Fruit fly (Drosophila melanogaster) whole organism, prepupa: ENCODE measurements around the gene cue.

Experiments used
- Blimp-1 ChIP-seq: fragments of 200-800 bp; sonication (Bioruptor generic); optimal IDR thresholded peaks from 3 replicates; lab custom pipeline; 2017; ENCODE audit warnings: missing biosample characterization, missing genetic modification characterization, mild to moderate bottlenecking, moderate library complexity, missing genetic modification reagents
- CG10631 ChIP-seq: fragments of 200-800 bp; sonication (Bioruptor generic); optimal IDR thresholded peaks from 2 replicates; lab custom pipeline; 2016; ENCODE audit warnings: missing biosample characterization, missing genetic modification characterization
- CG10669 ChIP-seq: fragments of 200-800 bp; sonication (Bioruptor generic); optimal IDR thresholded peaks from 3 replicates; lab custom pipeline; 2018; ENCODE audit warnings: missing biosample characterization, mild to moderate bottlenecking, missing genetic modification characterization, moderate library complexity
- CG11294 ChIP-seq: fragments of 200-800 bp; sonication (Bioruptor generic); IDR thresholded peaks from 2 replicates; pipeline ENCODE4 v1.3.6; 2022; ENCODE audit warnings: missing biosample characterization, missing genetic modification characterization
- CG11902 ChIP-seq: fragments of 200-800 bp; sonication (Bioruptor generic); optimal IDR thresholded peaks from 3 replicates; lab custom pipeline; 2016; ENCODE audit warnings: missing biosample characterization, missing genetic modification characterization
- CG1621 ChIP-seq: fragments of 200-800 bp; sonication (Bioruptor generic); optimal IDR thresholded peaks from 3 replicates; lab custom pipeline; 2018; ENCODE audit warnings: missing biosample characterization, mild to moderate bottlenecking, missing genetic modification characterization
- CG3032 ChIP-seq: fragments of 200-800 bp; optimal IDR thresholded peaks from 2 replicates; lab custom pipeline; 2019; ENCODE audit warnings: missing biosample characterization, mild to moderate bottlenecking, missing genetic modification characterization, moderate library complexity
- CG32006 ChIP-seq: fragments of 200-800 bp; sonication (Bioruptor generic); optimal IDR thresholded peaks from 3 replicates; lab custom pipeline; 2017; ENCODE audit warnings: missing biosample characterization, mild to moderate bottlenecking, missing genetic modification characterization
- CG3919 ChIP-seq: fragments of 200-800 bp; sonication (Bioruptor generic); optimal IDR thresholded peaks from 3 replicates; lab custom pipeline; 2016; ENCODE audit warnings: missing biosample characterization, missing genetic modification characterization
- CG4318 ChIP-seq: fragments of 200-800 bp; sonication (Bioruptor generic); optimal IDR thresholded peaks from 3 replicates; lab custom pipeline; 2017; ENCODE audit warnings: missing biosample characterization, mild to moderate bottlenecking, missing genetic modification characterization
- CG6276 ChIP-seq: fragments of 200-800 bp; sonication (Bioruptor generic); optimal IDR thresholded peaks from 2 replicates; lab custom pipeline; 2017; ENCODE audit warnings: missing biosample characterization, mild to moderate bottlenecking, missing genetic modification characterization
- CG6792 ChIP-seq: fragments of 200-800 bp; sonication (Bioruptor generic); optimal IDR thresholded peaks from 3 replicates; lab custom pipeline; 2016; ENCODE audit warnings: missing biosample characterization, missing genetic modification characterization
- CG6808 ChIP-seq: fragments of 200-800 bp; sonication (Bioruptor generic); optimal IDR thresholded peaks from 3 replicates; lab custom pipeline; 2017; ENCODE audit warnings: missing biosample characterization, missing genetic modification characterization, mild to moderate bottlenecking, moderate library complexity, missing genetic modification reagents
- CG6854 ChIP-seq: fragments of 200-800 bp; sonication (Bioruptor generic); optimal IDR thresholded peaks from 2 replicates; lab custom pipeline; 2017; ENCODE audit warnings: missing biosample characterization, mild to moderate bottlenecking, missing genetic modification characterization
- CG8119 ChIP-seq: fragments of 200-800 bp; sonication (Bioruptor generic); IDR thresholded peaks from 3 replicates; pipeline ENCODE4 v1.3.6; 2022; ENCODE audit warnings: missing biosample characterization, missing genetic modification characterization
- CG8632 ChIP-seq: fragments of 200-800 bp; sonication (Bioruptor generic); optimal IDR thresholded peaks from 3 replicates; lab custom pipeline; 2016; ENCODE audit warnings: missing biosample characterization, missing genetic modification characterization
- CG9139 ChIP-seq: fragments of 200-800 bp; sonication (Bioruptor generic); optimal IDR thresholded peaks from 3 replicates; lab custom pipeline; 2017; ENCODE audit warnings: missing biosample characterization, mild to moderate bottlenecking, missing genetic modification characterization
- Eip75B ChIP-seq: fragments of 200-800 bp; sonication (Bioruptor generic); optimal IDR thresholded peaks from 3 replicates; lab custom pipeline; 2016; ENCODE audit warnings: missing biosample characterization, missing genetic modification characterization
- Eip93F ChIP-seq: fragments of 200-800 bp; sonication (Bioruptor generic); optimal IDR thresholded peaks from 2 replicates; lab custom pipeline; 2016; ENCODE audit warnings: missing biosample characterization, mild to moderate bottlenecking, missing genetic modification characterization
- Gug ChIP-seq: fragments of 200-800 bp; sonication (Bioruptor generic); IDR thresholded peaks from 2 replicates; pipeline ENCODE4 v1.3.6; 2022; ENCODE audit warnings: missing biosample characterization, missing genetic modification characterization
- Hr4 ChIP-seq: fragments of 200-800 bp; sonication (Bioruptor generic); optimal IDR thresholded peaks from 3 replicates; lab custom pipeline; 2016; ENCODE audit warnings: missing biosample characterization, missing genetic modification characterization
- Met ChIP-seq: fragments of 200-800 bp; sonication (Bioruptor generic); optimal IDR thresholded peaks from 3 replicates; lab custom pipeline; 2016; ENCODE audit warnings: missing biosample characterization, missing genetic modification characterization
- OdsH ChIP-seq: fragments of 200-800 bp; sonication (Bioruptor generic); optimal IDR thresholded peaks from 3 replicates; lab custom pipeline; 2016; ENCODE audit warnings: missing biosample characterization, missing genetic modification characterization
- Smox ChIP-seq: fragments of 200-800 bp; sonication (Bioruptor generic); optimal IDR thresholded peaks from 3 replicates; lab custom pipeline; 2016; ENCODE audit warnings: missing biosample characterization, missing genetic modification characterization
- Sox14 ChIP-seq: fragments of 200-800 bp; sonication (Bioruptor generic); optimal IDR thresholded peaks from 3 replicates; lab custom pipeline; 2016; ENCODE audit warnings: missing biosample characterization, missing genetic modification characterization
- Sox15 ChIP-seq: fragments of 200-800 bp; sonication (Bioruptor generic); optimal IDR thresholded peaks from 3 replicates; lab custom pipeline; 2016; ENCODE audit warnings: missing biosample characterization, missing genetic modification characterization
- achi ChIP-seq: fragments of 200-800 bp; sonication (Bioruptor generic); optimal IDR thresholded peaks from 3 replicates; lab custom pipeline; 2016; ENCODE audit warnings: missing biosample characterization, missing genetic modification characterization
- dsx ChIP-seq: fragments of 200-800 bp; optimal IDR thresholded peaks from 3 replicates; lab custom pipeline; 2019; ENCODE audit warnings: missing biosample characterization, mild to moderate bottlenecking, missing genetic modification characterization, moderate library complexity; ENCODE audit not compliant: poor library complexity, severe bottlenecking
- eg ChIP-seq: fragments of 200-800 bp; sonication (Bioruptor generic); IDR thresholded peaks from 3 replicates; pipeline ENCODE4 v1.3.6; 2022; ENCODE audit warnings: missing biosample characterization, missing genetic modification characterization
- esn ChIP-seq: fragments of 200-800 bp; sonication (Bioruptor generic); optimal IDR thresholded peaks from 2 replicates; lab custom pipeline; 2016; ENCODE audit warnings: missing biosample characterization, mild to moderate bottlenecking, missing genetic modification characterization, moderate library complexity
- fkh ChIP-seq: fragments of 200-800 bp; sonication (Bioruptor generic); optimal IDR thresholded peaks from 3 replicates; lab custom pipeline; 2017; ENCODE audit warnings: missing biosample characterization, mild to moderate bottlenecking, missing genetic modification characterization, moderate library complexity
- pdm3 ChIP-seq: fragments of 200-800 bp; sonication (Bioruptor generic); optimal IDR thresholded peaks from 3 replicates; lab custom pipeline; 2016; ENCODE audit warnings: missing biosample characterization, missing genetic modification characterization
- salr ChIP-seq, 2 experiments: fragments of 200-800 bp; sonication (Bioruptor generic); optimal IDR thresholded peaks; 3 replicates each; lab custom pipeline; 2016 to 2018; ENCODE audit warnings: missing biosample characterization in 2 of 2, missing genetic modification characterization in 2 of 2, mild to moderate bottlenecking in 1 of 2
- svp ChIP-seq: fragments of 200-800 bp; sonication (Bioruptor generic); peaks from one replicate; lab custom pipeline; 2016; ENCODE audit warnings: missing biosample characterization, missing genetic modification characterization
- topi ChIP-seq: fragments of 200-800 bp; sonication (Bioruptor generic); optimal IDR thresholded peaks from 3 replicates; lab custom pipeline; 2016; ENCODE audit warnings: missing biosample characterization, missing genetic modification characterization
- vri ChIP-seq: fragments of 200-800 bp; sonication (Bioruptor generic); optimal IDR thresholded peaks from 3 replicates; lab custom pipeline; 2016; ENCODE audit warnings: missing biosample characterization, mild to moderate bottlenecking, missing genetic modification characterization

cue gene

DNA sequence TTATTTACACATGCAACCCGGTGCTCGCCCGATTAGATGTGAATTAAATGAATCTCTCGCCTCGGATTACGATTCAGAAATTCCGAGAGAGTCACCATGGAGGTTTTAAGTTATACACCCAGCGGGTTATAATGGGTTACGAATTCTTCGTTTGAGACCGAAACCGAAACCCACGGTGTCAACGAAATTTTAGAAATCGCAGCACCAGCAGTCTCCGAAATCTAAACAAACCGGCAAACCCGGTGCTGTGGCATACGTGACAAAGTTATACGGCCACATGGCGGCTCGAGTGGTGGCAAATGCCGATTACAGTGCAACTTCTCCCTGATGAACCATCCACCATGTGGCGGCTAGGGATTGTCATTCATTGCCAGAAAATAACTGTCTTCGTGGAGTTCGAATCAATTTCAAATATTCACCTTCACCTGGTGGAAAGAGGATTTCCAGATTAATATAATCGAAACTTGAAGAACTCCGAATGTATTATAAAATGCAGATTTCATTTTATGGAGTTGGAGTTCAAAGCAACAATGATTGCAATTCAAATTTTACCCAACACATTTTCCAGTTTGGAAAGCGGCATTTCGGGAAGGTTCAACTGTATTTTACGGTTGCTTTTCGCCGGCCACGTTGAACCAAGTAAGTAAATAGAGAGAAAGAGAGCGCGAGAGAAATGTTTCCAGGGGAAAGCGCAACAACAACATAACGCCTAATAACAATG is 1.1 kb downstream of the cue start (continued):
- peak; percentile 46 for TF ChIP-seq CG6792 (GFP tag; lab: Kevin White, UChicago)
- peak; percentile 39 for TF ChIP-seq CG3032
- peak; percentile 49 for TF ChIP-seq topi (GFP tag; lab: Kevin White, UChicago)
- TF ChIP-seq CG11902 (GFP tag; lab: Kevin White, UChicago): peak; percentile 2
- peak; percentile 73 for TF ChIP-seq achi (GFP tag; lab: Kevin White, UChicago)
- peak; percentile 81 for TF ChIP-seq CG4318 (GFP tag; lab: Kevin White, UChicago)
- TF ChIP-seq Sox15 (GFP tag; lab: Kevin White, UChicago): peak; percentile 20
- peak; percentile 35 for TF ChIP-seq dsx
- TF ChIP-seq CG8632 (GFP tag; lab: Kevin White, UChicago): peak; percentile 27
- peak; percentile 55 for TF ChIP-seq Gug (GFP tag; lab: Robert Waterston, UW)
- TF ChIP-seq CG6276 (GFP tag; lab: Kevin White, UChicago): peak; percentile 83
- peak; percentile 69 for TF ChIP-seq pdm3
- peak; percentile 67 for TF ChIP-seq esn (GFP tag; lab: Kevin White, UChicago)
- no peak for TF ChIP-seq vri (GFP tag; lab: Kevin White, UChicago)
- peak; percentile 82 for TF ChIP-seq eg
- peak; percentile 52 for TF ChIP-seq CG10631 (GFP tag; lab: Kevin White, UChicago)
- TF ChIP-seq CG3919 (GFP tag; lab: Kevin White, UChicago): peak; percentile 72
- peak; percentile 64 for TF ChIP-seq Met (GFP tag; lab: Kevin White, UChicago)
- TF ChIP-seq CG10669 (GFP tag; lab: Kevin White, UChicago): peak; percentile 51
- peak; percentile 53 for TF ChIP-seq Smox (GFP tag; lab: Kevin White, UChicago)
- peak; percentile 92 for TF ChIP-seq Hr4 (GFP tag; lab: Kevin White, UChicago)
- TF ChIP-seq CG1621 (tag; lab: Kevin White, UChicago): no peak
- TF ChIP-seq salr (GFP tag; optimal IDR thresholded peaks at IDR 0.05; lab: Kevin White, UChicago): peak in 1 of 2 experiments; percentile 75
- peak; percentile 86 for TF ChIP-seq CG8119 (GFP tag; lab: Robert Waterston, UW)
- peak; percentile 94 for TF ChIP-seq CG32006

DNA sequence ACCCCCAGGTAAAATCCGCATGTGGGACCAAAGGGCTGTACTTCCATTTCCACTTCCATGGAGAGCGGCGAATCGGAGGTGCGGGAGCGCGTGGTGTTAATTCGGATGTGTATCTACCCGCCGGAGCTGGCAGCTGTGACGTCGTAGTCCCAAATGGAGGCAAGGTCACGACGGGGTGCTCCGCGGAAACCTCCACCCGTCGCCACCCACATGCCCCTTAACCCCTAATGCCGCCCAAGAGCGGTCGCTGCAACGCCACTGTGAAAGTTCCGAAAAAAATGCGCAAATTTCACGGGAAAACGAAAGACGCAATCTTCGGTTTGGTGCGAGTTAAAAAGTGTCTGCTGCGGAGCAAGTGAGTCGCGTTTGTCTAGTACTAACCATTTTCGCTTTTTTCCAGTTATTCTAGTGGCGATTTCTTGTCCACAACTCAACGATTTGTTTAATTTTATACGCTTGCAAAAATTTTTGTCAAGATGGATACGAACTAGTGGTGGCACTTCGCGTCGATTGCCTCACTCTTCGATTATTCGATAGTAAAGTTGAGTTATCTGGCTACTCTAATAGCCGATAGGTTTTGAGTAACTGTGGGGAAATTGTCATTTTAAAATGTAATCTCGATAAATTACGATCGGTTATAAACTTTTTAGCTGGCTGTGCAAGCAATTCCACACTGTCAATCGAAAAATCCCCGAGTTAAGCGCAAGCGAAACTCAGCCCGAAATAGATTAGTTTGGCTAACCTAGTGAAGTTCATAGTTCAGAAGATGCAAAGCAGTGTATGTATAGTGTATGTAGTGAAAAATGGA is 14.8 kb downstream of the cue start, which contains the start of the genes hfp and Psa:
Gene hfp (minus strand): TSS at position 505 of the 808 bp plus-strand sequence.
Gene Psa (plus strand): TSS at position 758 of the 808 bp plus-strand sequence.
- TF ChIP-seq Sox15 (GFP tag; lab: Kevin White, UChicago): no peak
- no peak for TF ChIP-seq CG3919 (GFP tag; lab: Kevin White, UChicago)
- TF ChIP-seq svp (GFP tag; lab: Kevin White, UChicago): peak; percentile 85
- peak; percentile 46 for TF ChIP-seq fkh (GFP tag; lab: Kevin White, UChicago)
- TF ChIP-seq CG3032: no peak
- TF ChIP-seq CG6854: no peak
- no peak for TF ChIP-seq CG6808

DNA sequence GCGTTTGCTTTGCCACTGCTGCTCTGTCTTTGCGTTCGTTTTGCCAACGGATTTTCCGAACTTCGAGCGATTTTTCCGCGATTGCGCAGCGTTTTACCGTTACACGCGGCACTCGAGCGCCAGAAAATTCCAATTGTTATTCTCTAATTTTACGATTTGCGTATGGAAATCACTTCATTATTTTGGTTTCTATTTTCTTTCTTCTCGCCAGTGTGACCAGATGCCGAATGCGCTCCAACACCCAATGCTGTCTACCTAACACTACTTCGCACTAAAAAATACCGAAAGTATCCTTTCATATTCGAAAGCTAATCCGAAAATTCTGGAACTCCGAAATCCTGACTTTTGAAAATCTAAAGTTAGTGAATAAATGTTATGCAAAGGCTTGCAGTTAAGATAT is 20.7 kb downstream of the cue start, which contains the start of gene CG12084:
Gene CG12084 (minus strand): TSS at position 236 of the 400 bp plus-strand sequence.
- TF ChIP-seq eg (no peak), Sox14 (GFP tag; lab: Kevin White, UChicago) (peak; percentile 82)

DNA sequence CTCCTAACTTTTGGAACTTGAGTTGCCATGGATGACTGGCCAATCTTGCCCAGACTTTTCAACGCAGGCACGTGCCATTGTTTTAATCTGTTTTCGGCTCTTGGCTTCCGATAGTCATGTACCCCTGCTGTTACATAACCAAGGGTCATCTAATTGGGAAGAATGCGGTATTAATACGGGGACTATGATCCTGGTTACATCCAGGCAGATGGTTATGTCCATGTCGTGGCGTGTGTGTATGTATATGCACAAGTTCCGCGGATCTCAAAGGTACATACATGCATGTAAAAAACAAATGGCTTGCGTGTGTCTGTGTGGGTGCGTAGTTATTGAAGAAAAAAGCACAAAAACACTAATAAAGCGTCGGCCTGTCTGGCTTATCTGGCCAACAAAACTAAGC is 21.3 kb downstream of the cue start:
- TF ChIP-seq achi (GFP tag; lab: Kevin White, UChicago) (no peak), svp (GFP tag; lab: Kevin White, UChicago) (no peak), Blimp-1 (GFP tag; lab: Kevin White, UChicago) (no peak), CG11294 (no peak), pdm3 (no peak), CG10631 (GFP tag; lab: Kevin White, UChicago) (no peak), OdsH (GFP tag; lab: Kevin White, UChicago) (no peak), salr (GFP tag; optimal IDR thresholded peaks at IDR 0.05; lab: Kevin White, UChicago) (no peak), CG1621 (tag; lab: Kevin White, UChicago) (no peak), Eip93F (GFP tag; lab: Kevin White, UChicago) (no peak), Eip75B (GFP tag; lab: Kevin White, UChicago) (no peak), CG9139 (GFP tag; lab: Kevin White, UChicago) (no peak)
